Fruit fly (Drosophila melanogaster): ENCODE measurements around the gene CG42588.

CG42588 gene

dm6 chr3L:12804730-12805170, 9.3 kb upstream of the CG42588 start, which contains the start of gene Atg1 (continued):
- TF ChIP-seq chinmo (GFP tag; IDR thresholded peaks at IDR 0.05; ENCODE audit: partially characterized antibody) (0 out of 4 replicates have a peak, but pooled peaks have one; percentile 52), gcm (GFP tag; optimal IDR thresholded peaks at IDR 0.05) (no peak), sug (tag; optimal IDR thresholded peaks at IDR 0.05) (no peak), CG9609 (GFP tag; optimal IDR thresholded peaks at IDR 0.05) (no peak), CG6254 (GFP tag; optimal IDR thresholded peaks at IDR 0.05) (no peak), Sry-δ (GFP tag; optimal IDR thresholded peaks at IDR 0.05) (no peak), Jarid2 (GFP tag; optimal IDR thresholded peaks at IDR 0.05) (peak; percentile 85), CG13424 (tag; optimal IDR thresholded peaks at IDR 0.05) (no peak), CG11696 (GFP tag; IDR thresholded peaks at IDR 0.05) (no peak), CG2678 (tag; optimal IDR thresholded peaks at IDR 0.05) (peak; percentile 15), knrl (GFP tag; IDR thresholded peaks at IDR 0.05; ENCODE audit: partially characterized antibody) (no peak; the same call in 2 of the 3 replicates), Hsf (GFP tag; optimal IDR thresholded peaks at IDR 0.05) (no peak), eve (GFP tag; optimal IDR thresholded peaks at IDR 0.05) (no peak), schlank (tag; optimal IDR thresholded peaks at IDR 0.05) (no peak), toy (GFP tag; IDR thresholded peaks at IDR 0.05) (no peak), CG14860 (GFP tag; IDR thresholded peaks at IDR 0.05; ENCODE audit: partially characterized antibody) (no peak), CG8924 (tag; optimal IDR thresholded peaks at IDR 0.05) (peak; percentile 3), CHES-1-like (GFP tag; optimal IDR thresholded peaks at IDR 0.05) (peak; percentile 23), CG2202 (tag; optimal IDR thresholded peaks at IDR 0.05) (no peak), Ets97D (GFP tag; optimal IDR thresholded peaks at IDR 0.05) (no peak), CG11504 (tag; optimal IDR thresholded peaks at IDR 0.05) (no peak), sc (optimal IDR thresholded peaks at IDR 0.05) (no peak), sc (GFP tag; optimal IDR thresholded peaks at IDR 0.05) (no peak), ind (GFP tag; optimal IDR thresholded peaks at IDR 0.05) (no peak), CG6854 (GFP tag; optimal IDR thresholded peaks at IDR 0.05) (peak; percentile 54), CG14667 (GFP tag; IDR thresholded peaks at IDR 0.05) (no peak), Fer2 (tag; optimal IDR thresholded peaks at IDR 0.05) (no peak), klu (GFP tag; IDR thresholded peaks at IDR 0.05) (peak; percentile 43; the same call in 1 of the 2 replicates), CG15696 (tag; optimal IDR thresholded peaks at IDR 0.05) (no peak), CG6689 (GFP tag; IDR thresholded peaks at IDR 0.05) (no peak), crc (GFP tag; optimal IDR thresholded peaks at IDR 0.05) (no peak), Side (GFP tag; optimal IDR thresholded peaks at IDR 0.05) (peak; percentile 38), Med (GFP tag) (peak; percentile 85), CG12942 (GFP tag; optimal IDR thresholded peaks at IDR 0.05) (no peak), E2f2 (GFP tag; IDR thresholded peaks at IDR 0.05) (peak; percentile 16; the same call in 1 of the 2 replicates), Adf1 (GFP tag; IDR thresholded peaks at IDR 0.05) (no peak), CG13287 (GFP tag; IDR thresholded peaks at IDR 0.05; ENCODE audit: partially characterized antibody) (peak; percentile 19; the same call in 1 of the 2 replicates), her (GFP tag; optimal IDR thresholded peaks at IDR 0.05) (peak; percentile 51), Oli (tag; optimal IDR thresholded peaks at IDR 0.05) (no peak), ATbp (GFP tag; optimal IDR thresholded peaks at IDR 0.05) (no peak), zfh1 (GFP tag; IDR thresholded peaks at IDR 0.05) (0 out of 3 replicates have a peak, but pooled peaks have one; percentile 7), Max (GFP tag; optimal IDR thresholded peaks at IDR 0.05) (no peak), Spps (tag; optimal IDR thresholded peaks at IDR 0.05) (no peak), CG15514 (GFP tag; optimal IDR thresholded peaks at IDR 0.05) (peak; percentile 36), CG1603 (tag; optimal IDR thresholded peaks at IDR 0.05) (peak; percentile 23), ewg (GFP tag; optimal IDR thresholded peaks at IDR 0.05) (no peak), Lhr (GFP tag; optimal IDR thresholded peaks at IDR 0.05) (peak; percentile 20), jumu (GFP tag; optimal IDR thresholded peaks at IDR 0.05) (no peak), CG3065 (GFP tag; optimal IDR thresholded peaks at IDR 0.05) (no peak), peb (GFP tag; IDR thresholded peaks at IDR 0.05) (no peak), Dp (GFP tag; optimal IDR thresholded peaks at IDR 0.05) (peak; percentile 24)
